Fruit fly (Drosophila melanogaster): ENCODE measurements around the gene Aladin.

Gene Aladin

dm6 chrX:9251212-9251877 is 21.9 kb upstream of the Aladin start (continued):
- TF ChIP-seq Jarid2 (GFP tag; optimal IDR thresholded peaks at IDR 0.05) (no peak), CG34224 (GFP tag; IDR thresholded peaks at IDR 0.05; ENCODE audit: partially characterized antibody) (no peak), CG9932 (GFP tag; IDR thresholded peaks at IDR 0.05) (no peak; the same call in 1 of the 2 replicates), B-H1 (GFP tag; IDR thresholded peaks at IDR 0.05) (no peak), CG12391 (tag; optimal IDR thresholded peaks at IDR 0.05) (peak; percentile 40), CG2712 (tag; optimal IDR thresholded peaks at IDR 0.05) (peak; percentile 21), vfl (GFP tag; optimal IDR thresholded peaks at IDR 0.05) (no peak), so (GFP tag; IDR thresholded peaks at IDR 0.05) (0 out of 3 replicates have a peak, but pooled peaks have one; percentile 8), run (tag; optimal IDR thresholded peaks at IDR 0.05) (no peak), NFAT (GFP tag; IDR thresholded peaks at IDR 0.05) (no peak), CG7372 (GFP tag; IDR thresholded peaks at IDR 0.05) (no peak), salm (tag; optimal IDR thresholded peaks at IDR 0.05) (no peak), row (GFP tag; IDR thresholded peaks at IDR 0.05) (peak; percentile 51; the same call in 2 of the 3 replicates), org-1 (GFP tag; optimal IDR thresholded peaks at IDR 0.05) (peak; percentile 0), Sry-β (GFP tag; optimal IDR thresholded peaks at IDR 0.05) (no peak), Dek (tag; optimal IDR thresholded peaks at IDR 0.05) (no peak), sens-2 (GFP tag; IDR thresholded peaks at IDR 0.05) (no peak), CG12155 (GFP tag; optimal IDR thresholded peaks at IDR 0.05) (no peak), sens (GFP tag) (peak; percentile 77), nom (GFP tag; optimal IDR thresholded peaks at IDR 0.05) (peak; percentile 44), slou (GFP tag; optimal IDR thresholded peaks at IDR 0.05) (no peak), CG9876 (GFP tag; optimal IDR thresholded peaks at IDR 0.05) (no peak), tgo (GFP tag; IDR thresholded peaks at IDR 0.05) (peak; percentile 56), CG6765 (GFP tag; optimal IDR thresholded peaks at IDR 0.05) (no peak), CG11696 (GFP tag; IDR thresholded peaks at IDR 0.05) (peak; percentile 95), Pdp1 (GFP tag; optimal IDR thresholded peaks at IDR 0.05) (no peak), CG15269 (tag; optimal IDR thresholded peaks at IDR 0.05) (peak; percentile 42), pros (GFP tag; optimal IDR thresholded peaks at IDR 0.05) (no peak), Sox100B (GFP tag; optimal IDR thresholded peaks at IDR 0.05) (peak; percentile 34), dmrt11E (tag; optimal IDR thresholded peaks at IDR 0.05) (peak; percentile 7), chif (GFP tag; optimal IDR thresholded peaks at IDR 0.05) (peak in 1 of 2 experiments; percentile 4), CG7839 (tag; optimal IDR thresholded peaks at IDR 0.05) (peak; percentile 3), Xrp1 (GFP tag; IDR thresholded peaks at IDR 0.05) (peak; percentile 49; the same call in 1 of the 2 replicates), ase (GFP tag; IDR thresholded peaks at IDR 0.05) (0 out of 3 replicates have a peak, but pooled peaks have one; percentile 41), cad (GFP tag; optimal IDR thresholded peaks at IDR 0.05) (no peak), pum (GFP tag; optimal IDR thresholded peaks at IDR 0.05) (peak; percentile 12), Oli (tag; optimal IDR thresholded peaks at IDR 0.05) (peak; percentile 31), ci (GFP tag; IDR thresholded peaks at IDR 0.05) (peak; percentile 66; the same call in 2 of the 3 replicates), gcm (GFP tag; optimal IDR thresholded peaks at IDR 0.05) (no peak), CG30403 (GFP tag; optimal IDR thresholded peaks at IDR 0.05) (peak; percentile 38), bcd (GFP tag; optimal IDR thresholded peaks at IDR 0.05) (peak; percentile 24), dati (GFP tag; IDR thresholded peaks at IDR 0.05) (no peak; the same call in 1 of the 2 replicates), CG11247 (GFP tag; IDR thresholded peaks at IDR 0.05) (no peak), maf-S (GFP tag; optimal IDR thresholded peaks at IDR 0.05) (no peak), GATAe (GFP tag; conservative IDR thresholded peaks at IDR 0.05) (no peak), Xbp1 (GFP tag; optimal IDR thresholded peaks at IDR 0.05) (peak; percentile 22), E2f1 (GFP tag; IDR thresholded peaks at IDR 0.05) (0 out of 2 replicates have a peak, but pooled peaks have one; percentile 9), lbe (GFP tag; optimal IDR thresholded peaks at IDR 0.05) (peak; percentile 13), dm (GFP tag; optimal IDR thresholded peaks at IDR 0.05) (no peak), nmo (GFP tag; optimal IDR thresholded peaks at IDR 0.05) (peak; percentile 27)
